Fruit fly (Drosophila melanogaster): Measurements from ENCODE around the gene CG9628.

Gene CG9628

dm6 chr3L:14631964-14632758, 9.6 kb downstream of the CG9628 start, which contains the start of the genes RecQ5 and dlp (continued):
- TF ChIP-seq Met (GFP tag; optimal IDR thresholded peaks at IDR 0.05) (peak; percentile 75), vri (GFP tag; optimal IDR thresholded peaks at IDR 0.05) (peak; percentile 89), CG7368 (GFP tag; optimal IDR thresholded peaks at IDR 0.05) (peak; percentile 78), net (GFP tag; optimal IDR thresholded peaks at IDR 0.05) (peak; percentile 68), Lpt (GFP tag; optimal IDR thresholded peaks at IDR 0.05) (peak; percentile 50), acj6 (GFP tag; optimal IDR thresholded peaks at IDR 0.05) (peak; percentile 81), Eip93F (GFP tag; optimal IDR thresholded peaks at IDR 0.05) (peak; percentile 71), CG6854 (GFP tag; optimal IDR thresholded peaks at IDR 0.05) (peak; percentile 30), Sox102F (GFP tag; optimal IDR thresholded peaks at IDR 0.05) (peak; percentile 75), lz (GFP tag; optimal IDR thresholded peaks at IDR 0.05) (peak; percentile 79), achi (GFP tag; optimal IDR thresholded peaks at IDR 0.05) (peak; percentile 79), Hr4 (GFP tag; optimal IDR thresholded peaks at IDR 0.05) (peak; percentile 72), CG11294 (GFP tag; IDR thresholded peaks at IDR 0.05) (peak; percentile 21; the same call in 1 of the 2 replicates), CG8319 (GFP tag; optimal IDR thresholded peaks at IDR 0.05) (peak; percentile 56), CG8119 (GFP tag; IDR thresholded peaks at IDR 0.05) (peak; percentile 66), CG10669 (GFP tag; optimal IDR thresholded peaks at IDR 0.05) (peak; percentile 74), CG31627 (GFP tag; optimal IDR thresholded peaks at IDR 0.05) (peak; percentile 66), Eip75B (GFP tag; optimal IDR thresholded peaks at IDR 0.05) (peak; percentile 59), CG6792 (GFP tag; optimal IDR thresholded peaks at IDR 0.05) (peak; percentile 67), Ets96B (tag; optimal IDR thresholded peaks at IDR 0.05) (peak; percentile 73), Ets21C (GFP tag; optimal IDR thresholded peaks at IDR 0.05) (peak; percentile 60), ss (GFP tag; optimal IDR thresholded peaks at IDR 0.05) (peak; percentile 35 to 48), Blimp-1 (GFP tag; optimal IDR thresholded peaks at IDR 0.05) (no peak), CG6808 (GFP tag; optimal IDR thresholded peaks at IDR 0.05) (peak; percentile 42), salr (GFP tag; optimal IDR thresholded peaks at IDR 0.05) (peak; percentile 43 to 76), OdsH (GFP tag; optimal IDR thresholded peaks at IDR 0.05) (peak; percentile 81), Smox (GFP tag; optimal IDR thresholded peaks at IDR 0.05) (peak; percentile 73), CG15336 (GFP tag; IDR thresholded peaks at IDR 0.05) (peak; percentile 71)

dm6 chr3L:14632908-14633307, 10.3 kb downstream of the CG9628 start:
- no peak for TF ChIP-seq Ets21C (GFP tag; optimal IDR thresholded peaks at IDR 0.05)
- TF ChIP-seq eg (GFP tag; IDR thresholded peaks at IDR 0.05) = no peak
- no peak for TF ChIP-seq fd85E (GFP tag; optimal IDR thresholded peaks at IDR 0.05)

dm6 chr3L:14634019-14634772, 11.6 kb downstream of the CG9628 start:
- TF ChIP-seq Sox102F (GFP tag; optimal IDR thresholded peaks at IDR 0.05) = peak; percentile 84
- TF ChIP-seq pdm3 (GFP tag; optimal IDR thresholded peaks at IDR 0.05) = peak; percentile 93
- TF ChIP-seq CG6808 (GFP tag; optimal IDR thresholded peaks at IDR 0.05) = peak; percentile 94
- peak; percentile 91 for TF ChIP-seq achi (GFP tag; optimal IDR thresholded peaks at IDR 0.05)
- TF ChIP-seq Sox14 (GFP tag; optimal IDR thresholded peaks at IDR 0.05) = peak; percentile 93
- peak; percentile 96 for TF ChIP-seq CG3032 (tag; optimal IDR thresholded peaks at IDR 0.05)
- peak; percentile 72 for TF ChIP-seq Sox15 (GFP tag; optimal IDR thresholded peaks at IDR 0.05)
- peak; percentile 96 for TF ChIP-seq Ets96B (tag; optimal IDR thresholded peaks at IDR 0.05)
- peak; percentile 54 for TF ChIP-seq Blimp-1 (GFP tag; optimal IDR thresholded peaks at IDR 0.05)
- peak; percentile 85 for TF ChIP-seq CG8319 (GFP tag; optimal IDR thresholded peaks at IDR 0.05)
- TF ChIP-seq Lpt (GFP tag; optimal IDR thresholded peaks at IDR 0.05) = peak; percentile 79
- peak; percentile 85 for TF ChIP-seq CG31627 (GFP tag; optimal IDR thresholded peaks at IDR 0.05)
- peak; percentile 90 for TF ChIP-seq esn (GFP tag; optimal IDR thresholded peaks at IDR 0.05)
- peak; percentile 94 for TF ChIP-seq CG6163 (GFP tag; IDR thresholded peaks at IDR 0.05)
- peak; percentile 87 for TF ChIP-seq eg (GFP tag; IDR thresholded peaks at IDR 0.05)
- peak; percentile 91 for TF ChIP-seq svp (GFP tag)
- peak; percentile 92 for TF ChIP-seq CG1621 (tag; optimal IDR thresholded peaks at IDR 0.05)
- TF ChIP-seq CG8632 (GFP tag; optimal IDR thresholded peaks at IDR 0.05) = peak; percentile 88
- no peak for TF ChIP-seq fkh (GFP tag; optimal IDR thresholded peaks at IDR 0.05)
- TF ChIP-seq Hr38 (GFP tag; optimal IDR thresholded peaks at IDR 0.05) = no peak
- peak; percentile 95 for TF ChIP-seq spab (GFP tag; optimal IDR thresholded peaks at IDR 0.05)
- peak; percentile 75 for TF ChIP-seq Ets21C (GFP tag; optimal IDR thresholded peaks at IDR 0.05)
- TF ChIP-seq dac (GFP tag; optimal IDR thresholded peaks at IDR 0.05) = peak; percentile 16
- peak; percentile 81 for TF ChIP-seq Smox (GFP tag; optimal IDR thresholded peaks at IDR 0.05)
- TF ChIP-seq salr (GFP tag; optimal IDR thresholded peaks at IDR 0.05) = peak; percentile 71 to 92
- TF ChIP-seq CG34406 (GFP tag; optimal IDR thresholded peaks at IDR 0.05) = peak; percentile 84
- peak; percentile 91 for TF ChIP-seq CG6792 (GFP tag; optimal IDR thresholded peaks at IDR 0.05)

Data from whole organism, prepupa.